Fruit fly (Drosophila melanogaster): Measurements from ENCODE around the gene Hmgcr.

Hmgcr gene

DNA sequence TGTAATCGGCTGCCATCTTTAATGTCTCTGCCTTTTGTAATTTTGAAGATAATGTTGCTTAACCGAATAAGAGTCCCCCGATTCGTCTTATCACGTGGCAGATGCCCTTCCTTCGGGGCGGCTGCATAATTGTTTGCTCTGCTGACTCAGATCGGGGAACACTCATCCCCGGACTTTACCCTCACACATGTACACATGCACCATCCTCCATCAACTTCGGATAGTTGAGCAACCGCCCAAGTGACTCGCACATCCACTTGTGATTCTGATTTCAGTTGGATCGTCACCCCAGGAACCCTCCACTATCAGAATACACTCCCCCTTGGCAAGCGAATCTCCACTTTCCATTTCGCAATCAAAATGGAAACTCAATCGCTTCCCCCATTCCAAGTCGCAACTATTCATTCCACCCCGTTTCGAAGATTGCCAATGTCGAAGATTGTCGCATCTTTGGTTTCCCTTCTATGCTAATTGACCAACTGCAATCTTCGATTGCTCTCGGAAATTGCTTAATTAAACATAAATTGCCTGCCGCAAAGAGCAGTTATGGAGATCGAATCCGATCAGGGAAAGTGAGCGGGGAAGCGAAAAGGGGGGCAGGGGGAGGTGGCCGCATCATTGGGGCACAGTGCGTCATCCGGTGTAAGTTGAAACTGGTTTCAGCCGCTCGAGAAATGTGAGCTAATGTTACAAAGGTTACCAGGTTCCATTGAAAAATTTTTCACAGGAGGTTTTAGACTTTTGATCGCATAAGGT, 52.0 kb downstream of the Hmgcr start (continued):
- TF ChIP-seq vri (GFP tag; optimal IDR thresholded peaks at IDR 0.05) (no peak), dsx (GFP tag; optimal IDR thresholded peaks at IDR 0.05; ENCODE audit: poor library complexity, severe bottlenecking) (no peak), CG1621 (tag; optimal IDR thresholded peaks at IDR 0.05) (no peak)

- TF ChIP-seq net (GFP tag; optimal IDR thresholded peaks at IDR 0.05), result peak; percentile 44
- TF ChIP-seq Ets96B (tag; optimal IDR thresholded peaks at IDR 0.05), result peak; percentile 47
- no peak for TF ChIP-seq CG8632 (GFP tag; optimal IDR thresholded peaks at IDR 0.05)
- peak; percentile 13; the same call in 1 of the 2 replicates for TF ChIP-seq CG15336 (GFP tag; IDR thresholded peaks at IDR 0.05)
- TF ChIP-seq esn (GFP tag; optimal IDR thresholded peaks at IDR 0.05), result no peak
- no peak for TF ChIP-seq Ets21C (GFP tag; optimal IDR thresholded peaks at IDR 0.05)
- TF ChIP-seq CG9139 (GFP tag; optimal IDR thresholded peaks at IDR 0.05), result peak; percentile 5
- peak; percentile 71 for TF ChIP-seq Gug (GFP tag; IDR thresholded peaks at IDR 0.05)
- TF ChIP-seq Sox102F (GFP tag; optimal IDR thresholded peaks at IDR 0.05), result no peak
- peak; percentile 78 for TF ChIP-seq CG3032 (tag; optimal IDR thresholded peaks at IDR 0.05)
- TF ChIP-seq pdm3 (GFP tag; optimal IDR thresholded peaks at IDR 0.05), result peak; percentile 12
- TF ChIP-seq spab (GFP tag; optimal IDR thresholded peaks at IDR 0.05), result peak; percentile 35
- no peak for TF ChIP-seq CG8319 (GFP tag; optimal IDR thresholded peaks at IDR 0.05)
- no peak for TF ChIP-seq CG34406 (GFP tag; optimal IDR thresholded peaks at IDR 0.05)
- peak; percentile 44 for TF ChIP-seq CG6808 (GFP tag; optimal IDR thresholded peaks at IDR 0.05)
- peak; percentile 7 to 27 for TF ChIP-seq salr (GFP tag; optimal IDR thresholded peaks at IDR 0.05)
- TF ChIP-seq CG8119 (GFP tag; IDR thresholded peaks at IDR 0.05), result 0 out of 3 replicates have a peak, but pooled peaks have one; percentile 24
- peak; percentile 20 for TF ChIP-seq Sox14 (GFP tag; optimal IDR thresholded peaks at IDR 0.05)
- TF ChIP-seq CG16779 (tag; optimal IDR thresholded peaks at IDR 0.05), result no peak
- no peak for TF ChIP-seq CG4318 (GFP tag; optimal IDR thresholded peaks at IDR 0.05)
- TF ChIP-seq svp (GFP tag), result no peak
- no peak for TF ChIP-seq Blimp-1 (GFP tag; optimal IDR thresholded peaks at IDR 0.05)
- peak; percentile 88 for TF ChIP-seq dsx (GFP tag; optimal IDR thresholded peaks at IDR 0.05; ENCODE audit: poor library complexity, severe bottlenecking)
- no peak for TF ChIP-seq Lpt (GFP tag; optimal IDR thresholded peaks at IDR 0.05)
- TF ChIP-seq CG6276 (GFP tag; optimal IDR thresholded peaks at IDR 0.05), result peak; percentile 46
- peak; percentile 25 for TF ChIP-seq Hr4 (GFP tag; optimal IDR thresholded peaks at IDR 0.05)
- TF ChIP-seq topi (GFP tag; optimal IDR thresholded peaks at IDR 0.05), result no peak
- TF ChIP-seq CG6163 (GFP tag; IDR thresholded peaks at IDR 0.05), result peak; percentile 85
- peak; percentile 32 for TF ChIP-seq acj6 (GFP tag; optimal IDR thresholded peaks at IDR 0.05)
- peak; percentile 49; the same call in 1 of the 2 replicates for TF ChIP-seq CG11294 (GFP tag; IDR thresholded peaks at IDR 0.05)
- TF ChIP-seq Smox (GFP tag; optimal IDR thresholded peaks at IDR 0.05), result no peak
- peak; percentile 40 for TF ChIP-seq CG10669 (GFP tag; optimal IDR thresholded peaks at IDR 0.05)
- no peak for TF ChIP-seq dac (GFP tag; optimal IDR thresholded peaks at IDR 0.05)
- no peak for TF ChIP-seq Eip93F (GFP tag; optimal IDR thresholded peaks at IDR 0.05)
- peak; percentile 83 for TF ChIP-seq CG3919 (GFP tag; optimal IDR thresholded peaks at IDR 0.05)
- TF ChIP-seq fd85E (GFP tag; optimal IDR thresholded peaks at IDR 0.05), result no peak
- peak; percentile 50 for TF ChIP-seq CG32006 (GFP tag; optimal IDR thresholded peaks at IDR 0.05)
- peak; percentile 65 for TF ChIP-seq CG7368 (GFP tag; optimal IDR thresholded peaks at IDR 0.05)
- peak; percentile 34 for TF ChIP-seq CG10631 (GFP tag; optimal IDR thresholded peaks at IDR 0.05)
- TF ChIP-seq CG11762 (GFP tag; optimal IDR thresholded peaks at IDR 0.05; ENCODE audit: insufficient read depth), result peak; percentile 20
- no peak for TF ChIP-seq fkh (GFP tag; optimal IDR thresholded peaks at IDR 0.05)
- no peak for TF ChIP-seq CG6792 (GFP tag; optimal IDR thresholded peaks at IDR 0.05)
- TF ChIP-seq vri (GFP tag; optimal IDR thresholded peaks at IDR 0.05), result no peak
- no peak for TF ChIP-seq Hr39 (GFP tag; optimal IDR thresholded peaks at IDR 0.05)
- peak; percentile 18 for TF ChIP-seq CG1621 (tag; optimal IDR thresholded peaks at IDR 0.05)
- no peak for TF ChIP-seq Sox15 (GFP tag; optimal IDR thresholded peaks at IDR 0.05)
Observed at dm6 chr3R:23786768-23787631, 53.9 kb downstream of the Hmgcr start.
